Fruit fly (Drosophila melanogaster): ENCODE data around the gene CG14664.

- TF ChIP-seq CG8478 (optimal IDR thresholded peaks at IDR 0.05) (no peak), CTCF (optimal IDR thresholded peaks at IDR 0.05) (no peak)
These were observed 13.3 kb downstream of the CG14664 start, which contains the start of gene rtp for dm6 chr3R:5237215-5237614.

Data from S2 (cell line).